Fruit fly (Drosophila melanogaster): ENCODE measurements around the gene CG9641.

CG9641 gene

dm6 chr2L:3009438-3009837, 32.8 kb upstream of the CG9641 start:
- TF ChIP-seq Opbp (GFP tag; IDR thresholded peaks at IDR 0.05; ENCODE audit: partially characterized antibody), result no peak
- TF ChIP-seq Dip2 (GFP tag; IDR thresholded peaks at IDR 0.05), result no peak
- TF ChIP-seq CG4424 (GFP tag; optimal IDR thresholded peaks at IDR 0.05), result no peak
- TF ChIP-seq CG8478 (optimal IDR thresholded peaks at IDR 0.05), result no peak
- TF ChIP-seq sens (GFP tag), result no peak
- TF ChIP-seq psq (GFP tag; optimal IDR thresholded peaks at IDR 0.05), result no peak
- no peak for TF ChIP-seq chm (GFP tag; IDR thresholded peaks at IDR 0.05)
- no peak for TF ChIP-seq sob (GFP tag; IDR thresholded peaks at IDR 0.05)

DNA sequence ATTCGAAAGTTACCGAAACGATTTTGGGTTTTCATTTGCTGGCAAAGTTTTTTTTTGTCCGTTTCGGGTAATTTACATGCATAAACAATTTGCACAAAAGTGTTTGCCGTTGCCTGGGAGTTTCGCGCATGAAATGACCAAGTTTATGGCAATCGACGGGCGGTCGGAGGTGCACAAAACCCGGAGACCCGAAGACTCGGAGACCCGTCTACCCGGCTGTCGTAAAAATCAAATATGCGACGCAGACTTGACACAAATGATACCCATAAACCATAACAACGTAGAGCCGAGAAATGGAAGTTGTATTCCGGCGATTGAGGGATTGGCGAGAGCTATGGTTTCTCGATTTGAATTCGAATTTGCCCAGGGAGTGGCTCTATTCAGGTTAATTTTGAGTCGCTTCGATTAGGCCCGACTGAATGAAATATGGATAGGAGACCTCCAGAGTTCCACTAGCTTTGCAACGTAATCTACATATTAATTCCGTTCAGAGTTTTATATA, 30.3 kb upstream of the CG9641 start:
- TF ChIP-seq cad (GFP tag; optimal IDR thresholded peaks at IDR 0.05), result peak; percentile 92
- peak; percentile 95 for TF ChIP-seq CG13894 (tag; optimal IDR thresholded peaks at IDR 0.05)
- no peak for TF ChIP-seq CG1832 (GFP tag; optimal IDR thresholded peaks at IDR 0.05)
- TF ChIP-seq Med (GFP tag), result peak; percentile 35
- TF ChIP-seq CG13775 (GFP tag; optimal IDR thresholded peaks at IDR 0.05), result no peak
- TF ChIP-seq eyg (GFP tag; optimal IDR thresholded peaks at IDR 0.05), result no peak
- TF ChIP-seq CG15269 (tag; optimal IDR thresholded peaks at IDR 0.05), result peak; percentile 32
- TF ChIP-seq Fer1 (GFP tag; optimal IDR thresholded peaks at IDR 0.05), result no peak
- 0 out of 4 replicates have a peak, but pooled peaks have one; percentile 21 for TF ChIP-seq chinmo (GFP tag; IDR thresholded peaks at IDR 0.05; ENCODE audit: partially characterized antibody)
- TF ChIP-seq ab (GFP tag; optimal IDR thresholded peaks at IDR 0.05), result no peak
- TF ChIP-seq zen (tag; optimal IDR thresholded peaks at IDR 0.05), result peak; percentile 39
- TF ChIP-seq Ets65A (GFP tag), result peak; percentile 11
- no peak for TF ChIP-seq ac (GFP tag; optimal IDR thresholded peaks at IDR 0.05)
- no peak for TF ChIP-seq pnt (GFP tag; optimal IDR thresholded peaks at IDR 0.05)
- TF ChIP-seq CG10321 (GFP tag; IDR thresholded peaks at IDR 0.05), result no peak
- TF ChIP-seq CG12769 (tag; optimal IDR thresholded peaks at IDR 0.05), result peak; percentile 62
- TF ChIP-seq abd-A (tag; optimal IDR thresholded peaks at IDR 0.05), result peak; percentile 78
- peak; percentile 49 for TF ChIP-seq oc (tag; optimal IDR thresholded peaks at IDR 0.05)

DNA sequence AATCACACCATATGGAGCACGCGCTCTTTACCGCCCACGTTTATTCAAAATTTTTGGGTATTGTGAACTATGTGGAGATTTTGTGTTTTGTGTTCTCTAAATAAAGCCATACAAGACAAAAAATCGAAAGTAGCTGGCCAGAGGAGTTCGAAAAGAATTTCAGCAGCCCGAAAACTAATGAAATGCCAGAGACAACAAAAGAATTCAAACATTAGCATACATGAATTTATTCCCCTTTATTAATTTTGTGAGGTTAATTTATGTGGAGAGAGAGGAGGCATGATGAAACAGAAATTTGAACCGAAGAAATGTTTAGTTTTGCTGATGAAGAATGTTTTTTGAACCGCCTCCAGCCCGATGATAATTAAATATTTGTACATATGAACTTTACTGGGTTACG, 29.5 kb upstream of the CG9641 start:
- TF ChIP-seq CG17612 (GFP tag; IDR thresholded peaks at IDR 0.05), result no peak
- TF ChIP-seq CG3281 (GFP tag; optimal IDR thresholded peaks at IDR 0.05), result no peak
- no peak for TF ChIP-seq disco-r (GFP tag; optimal IDR thresholded peaks at IDR 0.05)
- TF ChIP-seq CG10462 (GFP tag; optimal IDR thresholded peaks at IDR 0.05), result no peak
- no peak for TF ChIP-seq Doc2 (GFP tag; IDR thresholded peaks at IDR 0.05)
- no peak for TF ChIP-seq toy (GFP tag; IDR thresholded peaks at IDR 0.05)
- TF ChIP-seq dmrt11E (tag; optimal IDR thresholded peaks at IDR 0.05), result no peak
- TF ChIP-seq H15 (GFP tag; IDR thresholded peaks at IDR 0.05), result no peak
- no peak for TF ChIP-seq jumu (GFP tag; optimal IDR thresholded peaks at IDR 0.05)
- TF ChIP-seq btn (GFP tag; optimal IDR thresholded peaks at IDR 0.05), result no peak
- TF ChIP-seq Scr (GFP tag; IDR thresholded peaks at IDR 0.05; ENCODE audit: partially characterized antibody), result no peak
- no peak for TF ChIP-seq wdn (GFP tag; IDR thresholded peaks at IDR 0.05)
- no peak for TF ChIP-seq Meics (GFP tag; optimal IDR thresholded peaks at IDR 0.05)
- no peak for TF ChIP-seq stc (GFP tag; IDR thresholded peaks at IDR 0.05)
- no peak for TF ChIP-seq CG13424 (tag; optimal IDR thresholded peaks at IDR 0.05)
- TF ChIP-seq peb (GFP tag; IDR thresholded peaks at IDR 0.05), result no peak
- TF ChIP-seq CG7556 (GFP tag; optimal IDR thresholded peaks at IDR 0.05), result no peak
- no peak for TF ChIP-seq CG12769 (tag; optimal IDR thresholded peaks at IDR 0.05)
- TF ChIP-seq CG4820 (GFP tag; optimal IDR thresholded peaks at IDR 0.05), result no peak
- TF ChIP-seq knrl (GFP tag; IDR thresholded peaks at IDR 0.05; ENCODE audit: partially characterized antibody), result no peak
- TF ChIP-seq Xrp1 (GFP tag; IDR thresholded peaks at IDR 0.05), result no peak
- TF ChIP-seq kay (GFP tag; optimal IDR thresholded peaks at IDR 0.05), result no peak
- TF ChIP-seq Blimp-1 (GFP tag; optimal IDR thresholded peaks at IDR 0.05), result peak; percentile 83
- peak; percentile 56 for TF ChIP-seq vvl (GFP tag; IDR thresholded peaks at IDR 0.05)
- TF ChIP-seq odd (GFP tag; optimal IDR thresholded peaks at IDR 0.05), result no peak
- no peak for TF ChIP-seq so (GFP tag; IDR thresholded peaks at IDR 0.05)

Measured in whole organism, embryonic.